Fruit fly (Drosophila melanogaster): ENCODE measurements around the gene CG13248.

DNA sequence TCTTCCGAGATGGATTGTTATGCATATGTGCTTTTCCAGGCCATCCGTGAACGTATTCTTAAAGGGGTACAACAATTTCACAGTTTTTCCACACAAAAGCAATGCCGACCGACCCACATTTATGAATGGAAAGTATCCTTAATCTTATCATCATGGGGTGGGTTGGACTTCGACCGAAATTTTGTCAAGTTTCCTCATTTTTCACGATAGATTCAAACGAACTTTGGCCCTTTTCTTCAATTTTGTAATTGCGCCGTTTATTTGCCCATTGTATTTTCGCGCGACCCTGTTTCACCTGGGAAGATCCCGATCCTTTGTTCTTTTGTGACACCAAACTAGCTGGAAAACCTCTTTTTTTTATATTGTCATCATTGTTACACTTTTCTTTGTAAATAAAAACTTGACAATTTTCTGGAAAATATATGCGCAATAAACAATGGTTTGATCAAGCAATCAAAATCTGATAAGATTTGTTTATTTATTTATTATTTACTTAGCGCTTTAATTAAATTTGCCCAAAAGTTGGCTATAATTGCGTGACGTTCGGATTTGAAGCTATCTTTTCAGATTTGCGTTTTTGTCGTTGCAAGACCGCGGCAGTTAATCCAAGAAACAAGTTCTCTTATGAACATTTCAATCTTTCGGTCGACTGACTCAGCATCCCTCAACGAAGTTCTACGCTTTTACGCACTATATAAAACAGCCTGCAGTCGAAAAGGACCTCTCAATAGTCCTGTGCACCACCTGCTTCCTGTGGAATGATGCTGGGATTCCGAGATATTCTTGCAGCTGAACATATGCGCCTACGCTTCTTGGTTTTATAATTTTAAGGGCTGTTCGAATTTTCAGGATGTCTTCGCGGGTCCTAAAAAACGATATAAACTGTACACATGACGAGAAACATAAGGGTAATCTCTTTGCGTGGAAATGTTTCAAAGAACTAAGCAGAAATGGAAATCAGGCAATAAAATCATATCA is 4.1 kb downstream of the CG13248 start:
- TF ChIP-seq CG34367 (tag; optimal IDR thresholded peaks at IDR 0.05) (no peak), Ets98B (GFP tag; IDR thresholded peaks at IDR 0.05) (no peak), CG13204 (GFP tag; optimal IDR thresholded peaks at IDR 0.05) (no peak), CG9948 (tag; optimal IDR thresholded peaks at IDR 0.05) (no peak), CG14655 (GFP tag; optimal IDR thresholded peaks at IDR 0.05) (no peak), gl (tag; optimal IDR thresholded peaks at IDR 0.05) (no peak), CG8159 (tag; optimal IDR thresholded peaks at IDR 0.05) (no peak), EcR (GFP tag; optimal IDR thresholded peaks at IDR 0.05) (no peak)

Measured in whole organism, pupa.